Worm (Caenorhabditis elegans) whole organism, L1 larva: ENCODE results near the gene R186.8.

Source experiments
- aly-2 ChIP-seq: fragments of 150-350 bp; optimal IDR thresholded peaks from 2 replicates; lab custom pipeline; 2014; ENCODE audit warnings: missing biosample characterization, missing genetic modification characterization
- ama-1 ChIP-seq: fragments of 150-350 bp; optimal IDR thresholded peaks from 2 replicates; lab custom pipeline; 2014
- fkh-10 ChIP-seq: sonication (generic microtip); optimal IDR thresholded peaks from 2 replicates; lab custom pipeline; 2017; ENCODE audit warnings: missing biosample characterization, missing genetic modification reagents, missing genetic modification characterization
- grh-1 ChIP-seq: fragments of 200-800 bp; sonication (Bioruptor generic); IDR thresholded peaks from 2 replicates; pipeline ENCODE4 v1.3.6; 2022; ENCODE audit warnings: missing genetic modification reagents, missing genetic modification characterization, missing compliant biosample characterization
- jun-1 ChIP-seq: fragments of 150-350 bp; optimal IDR thresholded peaks from 2 replicates; lab custom pipeline; 2014; ENCODE audit warnings: missing biosample characterization, missing genetic modification reagents, missing genetic modification characterization
- lin-15B ChIP-seq: fragments of 150-350 bp; sonication (generic microtip); optimal IDR thresholded peaks from 3 replicates; lab custom pipeline; 2014; ENCODE audit warnings: missing biosample characterization, missing genetic modification characterization
- lsy-2 ChIP-seq, 2 experiments: fragments of 150-350 bp; optimal IDR thresholded peaks; 2 replicates each; lab custom pipeline; 2014; ENCODE audit warnings: missing biosample characterization in 2 of 2, missing genetic modification characterization in 2 of 2
- mab-9 ChIP-seq: fragments of 200-800 bp; sonication (Bioruptor generic); IDR thresholded peaks from 2 replicates; pipeline ENCODE4 v1.3.6; 2022; ENCODE audit warnings: missing genetic modification reagents, missing genetic modification characterization, missing compliant biosample characterization
- pax-3 ChIP-seq: fragments of 200-800 bp; sonication (Bioruptor generic); optimal IDR thresholded peaks from 2 replicates; lab custom pipeline; 2018; ENCODE audit warnings: mild to moderate bottlenecking, missing genetic modification characterization, moderate library complexity, missing compliant biosample characterization
- pqm-1 ChIP-seq: sonication (generic microtip); optimal IDR thresholded peaks from 3 replicates; lab custom pipeline; 2017; ENCODE audit warnings: missing biosample characterization, missing genetic modification characterization
- unc-62 ChIP-seq: fragments of 150-350 bp; optimal IDR thresholded peaks from 2 replicates; lab custom pipeline; 2014; ENCODE audit warnings: missing biosample characterization, missing genetic modification reagents, missing genetic modification characterization
- ztf-4 ChIP-seq: fragments of 150-350 bp; optimal IDR thresholded peaks from 2 replicates; lab custom pipeline; 2014; ENCODE audit warnings: missing biosample characterization, missing genetic modification characterization

DNA sequence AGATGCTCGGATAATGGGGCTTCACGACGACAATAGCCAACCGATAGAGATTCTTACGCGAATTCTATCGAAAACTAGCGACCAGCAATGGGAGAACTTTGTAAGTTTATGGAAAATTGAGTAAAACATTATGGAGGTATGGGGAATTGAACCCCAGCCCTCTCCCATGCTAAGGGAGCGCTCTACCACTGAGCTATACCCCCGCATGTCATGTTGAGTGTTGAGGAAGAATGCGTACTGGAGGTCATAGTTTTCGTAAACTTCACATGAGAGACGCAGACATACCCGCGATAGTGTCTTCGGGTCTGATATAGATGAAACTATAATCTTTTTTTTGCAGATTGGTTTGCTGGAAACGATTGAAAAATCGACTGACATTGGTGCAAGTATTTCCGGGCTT lies 35.6 kb upstream of the R186.8 start:
- TF ChIP-seq ztf-4 (no peak), pqm-1 (no peak), ama-1 (no peak), fkh-10 (GFP tag; lab: Kevin White, UChicago) (peak; percentile 14), grh-1 (no peak), unc-62 (GFP tag; lab: Kevin White, UChicago) (no peak), mab-9 (GFP tag; lab: Robert Waterston, UW) (no peak), pax-3 (tag; lab: Kevin White, UChicago) (peak; percentile 71), jun-1 (tag; lab: Kevin White, UChicago) (peak; percentile 41), lsy-2 (tag; optimal IDR thresholded peaks at IDR 0.05; lab: Kevin White, UChicago) (peak; percentile 47 to 70), lin-15B (tag; lab: Kevin White, UChicago) (no peak), aly-2 (tag; lab: Kevin White, UChicago) (peak; percentile 79)
